Fruit fly (Drosophila melanogaster) whole organism, embryonic: Measurements from ENCODE around the gene CG43339.

Experiments
- Abd-B ChIP-seq: fragments of 200-800 bp; sonication (Bioruptor generic); optimal IDR thresholded peaks from 2 replicates; lab custom pipeline; 2018; ENCODE audit warnings: missing biosample characterization, mild to moderate bottlenecking, missing genetic modification characterization, moderate library complexity
- Antp ChIP-seq: fragments of 200-800 bp; sonication (Bioruptor generic); optimal IDR thresholded peaks from 3 replicates; lab custom pipeline; 2016; ENCODE audit warnings: missing biosample characterization, missing genetic modification characterization
- C15 ChIP-seq: fragments of 200-800 bp; sonication (Bioruptor generic); IDR thresholded peaks from 3 replicates; pipeline ENCODE4 v1.3.6; 2022; ENCODE audit warnings: missing biosample characterization, missing genetic modification characterization
- CG10267 ChIP-seq: fragments of 200-800 bp; sonication (Bioruptor generic); optimal IDR thresholded peaks from 2 replicates; lab custom pipeline; 2018; ENCODE audit warnings: missing biosample characterization, mild to moderate bottlenecking, missing genetic modification characterization, moderate library complexity
- CG10462 ChIP-seq: fragments of 200-800 bp; sonication (Bioruptor generic); optimal IDR thresholded peaks from 2 replicates; lab custom pipeline; 2016; ENCODE audit warnings: missing biosample characterization, missing genetic modification characterization
- CG11398 ChIP-seq: fragments of 200-800 bp; sonication (Bioruptor generic); optimal IDR thresholded peaks from 2 replicates; lab custom pipeline; 2016; ENCODE audit warnings: missing biosample characterization, missing genetic modification characterization
- CG12219 ChIP-seq: fragments of 200-800 bp; sonication (Bioruptor generic); optimal IDR thresholded peaks from 3 replicates; lab custom pipeline; 2018; ENCODE audit warnings: missing biosample characterization, mild to moderate bottlenecking, missing genetic modification characterization
- CG12942 ChIP-seq: fragments of 200-800 bp; sonication (Bioruptor generic); optimal IDR thresholded peaks from 3 replicates; lab custom pipeline; 2016; ENCODE audit warnings: missing biosample characterization, missing genetic modification characterization
- CG14860 ChIP-seq: fragments of 200-800 bp; sonication (Bioruptor generic); IDR thresholded peaks from 3 replicates; pipeline ENCODE4 v1.3.6; 2022; ENCODE audit warnings: missing biosample characterization, missing genetic modification characterization; ENCODE audit not compliant: partially characterized antibody
- CG17328 ChIP-seq: fragments of 200-800 bp; sonication (Bioruptor generic); IDR thresholded peaks from 2 replicates; pipeline ENCODE4 v1.3.6; 2022; ENCODE audit warnings: missing biosample characterization, missing genetic modification characterization
- CG2120 ChIP-seq: fragments of 200-800 bp; sonication (Bioruptor generic); optimal IDR thresholded peaks from 3 replicates; lab custom pipeline; 2016; ENCODE audit warnings: missing biosample characterization, missing genetic modification characterization
- CG2129 ChIP-seq: fragments of 200-800 bp; sonication (Bioruptor generic); IDR thresholded peaks from 2 replicates; pipeline ENCODE4 v1.3.6; 2022; ENCODE audit warnings: missing biosample characterization, missing genetic modification characterization; ENCODE audit not compliant: partially characterized antibody
- CG31441 ChIP-seq: fragments of 200-800 bp; sonication (Bioruptor generic); IDR thresholded peaks from 2 replicates; pipeline ENCODE4 v1.3.6; 2022; ENCODE audit warnings: missing biosample characterization, missing genetic modification characterization
- CG3163 ChIP-seq: fragments of 200-800 bp; sonication (Bioruptor generic); optimal IDR thresholded peaks from 3 replicates; lab custom pipeline; 2016; ENCODE audit warnings: missing biosample characterization, missing genetic modification characterization
- CG32772 ChIP-seq: fragments of 200-800 bp; sonication (Bioruptor generic); IDR thresholded peaks from 2 replicates; pipeline ENCODE4 v1.3.6; 2022; ENCODE audit warnings: missing biosample characterization, missing genetic modification characterization
- CG42726 ChIP-seq: fragments of 200-800 bp; sonication (Bioruptor generic); IDR thresholded peaks from 2 replicates; pipeline ENCODE4 v1.3.6; 2022; ENCODE audit warnings: missing biosample characterization, missing genetic modification characterization; ENCODE audit not compliant: partially characterized antibody
- CG5180 ChIP-seq: fragments of 200-800 bp; sonication (Bioruptor generic); optimal IDR thresholded peaks from 3 replicates; lab custom pipeline; 2017; ENCODE audit warnings: missing biosample characterization, missing genetic modification characterization, mild to moderate bottlenecking, moderate library complexity, missing genetic modification reagents
- CG7745 ChIP-seq: fragments of 200-800 bp; sonication (Bioruptor generic); optimal IDR thresholded peaks from 2 replicates; lab custom pipeline; 2018; ENCODE audit warnings: missing biosample characterization, mild to moderate bottlenecking, missing genetic modification characterization, moderate library complexity
- CG8281 ChIP-seq: fragments of 200-800 bp; sonication (Bioruptor generic); optimal IDR thresholded peaks from 2 replicates; lab custom pipeline; 2018; ENCODE audit warnings: missing biosample characterization, mild to moderate bottlenecking, missing genetic modification characterization, moderate library complexity
- CG8388 ChIP-seq: fragments of 200-800 bp; sonication (Bioruptor generic); optimal IDR thresholded peaks from 2 replicates; lab custom pipeline; 2019; ENCODE audit warnings: missing biosample characterization, mild to moderate bottlenecking, missing genetic modification characterization, moderate library complexity
- CG9727 ChIP-seq: fragments of 200-800 bp; sonication (Bioruptor generic); optimal IDR thresholded peaks from 3 replicates; lab custom pipeline; 2017; ENCODE audit warnings: missing biosample characterization, mild to moderate bottlenecking, missing genetic modification characterization
- CG9797 ChIP-seq: fragments of 200-800 bp; sonication (Bioruptor generic); optimal IDR thresholded peaks from 3 replicates; lab custom pipeline; 2018; ENCODE audit warnings: missing biosample characterization, mild to moderate bottlenecking, missing genetic modification characterization
- CG9932 ChIP-seq: fragments of 200-800 bp; sonication (Bioruptor generic); IDR thresholded peaks from 2 replicates; pipeline ENCODE4 v1.3.6; 2022; ENCODE audit warnings: missing biosample characterization, missing genetic modification characterization
- D19B ChIP-seq: fragments of 200-800 bp; sonication (Bioruptor generic); optimal IDR thresholded peaks from 2 replicates; lab custom pipeline; 2017; ENCODE audit warnings: missing biosample characterization, mild to moderate bottlenecking, missing genetic modification characterization
- H15 ChIP-seq: fragments of 200-800 bp; sonication (Bioruptor generic); IDR thresholded peaks from 3 replicates; pipeline ENCODE4 v1.3.6; 2022; ENCODE audit warnings: missing biosample characterization, missing genetic modification characterization
- Hmx ChIP-seq: fragments of 200-800 bp; sonication (Bioruptor generic); optimal IDR thresholded peaks from 2 replicates; lab custom pipeline; 2016; ENCODE audit warnings: missing biosample characterization, missing genetic modification characterization
- Kr ChIP-seq: fragments of 200-800 bp; sonication (Bioruptor generic); optimal IDR thresholded peaks from 2 replicates; lab custom pipeline; 2017; ENCODE audit warnings: missing biosample characterization, mild to moderate bottlenecking, missing genetic modification characterization
- Lhr ChIP-seq: fragments of 200-800 bp; sonication (Bioruptor generic); optimal IDR thresholded peaks from 3 replicates; lab custom pipeline; 2017; ENCODE audit warnings: mild to moderate bottlenecking, missing biosample characterization, missing genetic modification reagents, missing genetic modification characterization
- Myb ChIP-seq: fragments of 200-800 bp; sonication (Bioruptor generic); optimal IDR thresholded peaks from 2 replicates; lab custom pipeline; 2016; ENCODE audit warnings: missing biosample characterization, missing genetic modification characterization
- Neu2 ChIP-seq: fragments of 200-800 bp; sonication (Bioruptor generic); optimal IDR thresholded peaks from 3 replicates; lab custom pipeline; 2016; ENCODE audit warnings: missing biosample characterization, missing genetic modification characterization, borderline replicate concordance
- Nf-YB ChIP-seq: fragments of 200-800 bp; sonication (Bioruptor generic); optimal IDR thresholded peaks from 3 replicates; lab custom pipeline; 2019; ENCODE audit warnings: missing biosample characterization, mild to moderate bottlenecking, missing genetic modification characterization, moderate library complexity
- Opbp ChIP-seq: fragments of 200-800 bp; sonication (Bioruptor generic); IDR thresholded peaks from 3 replicates; pipeline ENCODE4 v1.3.6; 2022; ENCODE audit warnings: missing biosample characterization, missing genetic modification characterization; ENCODE audit not compliant: partially characterized antibody
- Taf1 ChIP-seq: fragments of 200-800 bp; sonication (Bioruptor generic); IDR thresholded peaks from 2 replicates; pipeline ENCODE4 v1.3.6; 2022; ENCODE audit warnings: missing biosample characterization, missing genetic modification characterization
- Xrp1 ChIP-seq: fragments of 200-800 bp; sonication (Bioruptor generic); IDR thresholded peaks from 2 replicates; pipeline ENCODE4 v1.3.6; 2022; ENCODE audit warnings: missing biosample characterization, missing genetic modification characterization
- ara ChIP-seq: fragments of 200-800 bp; sonication (Bioruptor generic); IDR thresholded peaks from 2 replicates; pipeline ENCODE4 v1.3.6; 2022; ENCODE audit warnings: missing biosample characterization, missing genetic modification characterization
- chm ChIP-seq: fragments of 200-800 bp; sonication (Bioruptor generic); IDR thresholded peaks from 2 replicates; pipeline ENCODE4 v1.3.6; 2022; ENCODE audit warnings: missing biosample characterization, missing genetic modification characterization
- dan ChIP-seq: fragments of 200-800 bp; sonication (Bioruptor generic); IDR thresholded peaks from 2 replicates; pipeline ENCODE4 v1.3.6; 2022; ENCODE audit warnings: missing biosample characterization, missing genetic modification characterization
- eyg ChIP-seq: fragments of 200-800 bp; sonication (Bioruptor generic); optimal IDR thresholded peaks from 3 replicates; lab custom pipeline; 2016; ENCODE audit warnings: missing biosample characterization, missing genetic modification characterization
- fd96Cb ChIP-seq: fragments of 200-800 bp; sonication (Bioruptor generic); optimal IDR thresholded peaks from 2 replicates; lab custom pipeline; 2018; ENCODE audit warnings: missing biosample characterization, mild to moderate bottlenecking, missing genetic modification characterization, moderate library complexity
- gt ChIP-seq: fragments of 200-800 bp; sonication (Bioruptor generic); IDR thresholded peaks from 2 replicates; pipeline ENCODE4 v1.3.6; 2022; ENCODE audit warnings: missing biosample characterization, missing genetic modification characterization
- hbn ChIP-seq: fragments of 200-800 bp; sonication (Bioruptor generic); IDR thresholded peaks from 2 replicates; pipeline ENCODE4 v1.3.6; 2022; ENCODE audit warnings: missing biosample characterization, missing genetic modification characterization; ENCODE audit not compliant: partially characterized antibody
- jigr1 ChIP-seq: fragments of 200-800 bp; sonication (Bioruptor generic); IDR thresholded peaks from 3 replicates; pipeline ENCODE4 v1.3.6; 2022; ENCODE audit warnings: missing biosample characterization, missing genetic modification characterization
- lmd ChIP-seq: fragments of 200-800 bp; sonication (Bioruptor generic); IDR thresholded peaks from 2 replicates; pipeline ENCODE4 v1.3.6; 2022; ENCODE audit warnings: missing biosample characterization, missing genetic modification characterization
- mam ChIP-seq: fragments of 200-800 bp; sonication (Bioruptor generic); optimal IDR thresholded peaks from 3 replicates; lab custom pipeline; 2016; ENCODE audit warnings: missing biosample characterization, missing genetic modification characterization
- onecut ChIP-seq: fragments of 200-800 bp; sonication (Bioruptor generic); IDR thresholded peaks from 2 replicates; pipeline ENCODE4 v1.3.6; 2022; ENCODE audit warnings: missing biosample characterization, missing genetic modification characterization
- otp ChIP-seq: fragments of 200-800 bp; sonication (Bioruptor generic); IDR thresholded peaks from 3 replicates; pipeline ENCODE4, ENCODE4 v1.3.6; 2022; ENCODE audit warnings: missing biosample characterization, missing genetic modification characterization
- pum ChIP-seq: fragments of 200-800 bp; sonication (Bioruptor generic); optimal IDR thresholded peaks from 2 replicates; lab custom pipeline; 2016; ENCODE audit warnings: missing biosample characterization, missing genetic modification characterization
- sens ChIP-seq: fragments of 200-800 bp; sonication (Bioruptor generic); peaks from one replicate; lab custom pipeline; 2016; ENCODE audit warnings: missing biosample characterization, missing genetic modification characterization
- slou ChIP-seq: fragments of 200-800 bp; sonication (Bioruptor generic); optimal IDR thresholded peaks from 3 replicates; lab custom pipeline; 2016; ENCODE audit warnings: missing biosample characterization, missing genetic modification characterization
- zfh2 ChIP-seq: fragments of 200-800 bp; sonication (Bioruptor generic); optimal IDR thresholded peaks from 2 replicates; lab custom pipeline; 2016; ENCODE audit warnings: missing biosample characterization, missing genetic modification characterization

The CG43339 gene

dm6 chr2L:18689376-18689775, 16.3 kb upstream of the CG43339 start, which contains the start of gene CG10336 (continued):
- peak; percentile 18 for TF ChIP-seq CG2120
- no peak for TF ChIP-seq CG17328 (GFP tag; lab: Robert Waterston, UW)
- no peak for TF ChIP-seq slou (GFP tag; lab: Kevin White, UChicago)
- no peak for TF ChIP-seq CG10462 (GFP tag; lab: Kevin White, UChicago)
- no peak for TF ChIP-seq eyg (GFP tag; lab: Kevin White, UChicago)
- TF ChIP-seq pum (GFP tag; lab: Kevin White, UChicago), result no peak
- no peak for TF ChIP-seq CG31441
- TF ChIP-seq H15 (GFP tag; lab: Robert Waterston, UW), result no peak
- TF ChIP-seq Xrp1 (GFP tag; lab: Robert Waterston, UW), result no peak
- TF ChIP-seq Neu2 (GFP tag; lab: Kevin White, UChicago), result no peak
- no peak for TF ChIP-seq Kr (GFP tag; lab: Kevin White, UChicago)
- TF ChIP-seq ara, result no peak
- TF ChIP-seq Antp (GFP tag; lab: Kevin White, UChicago), result no peak
- no peak for TF ChIP-seq CG9797 (GFP tag; lab: Kevin White, UChicago)
- no peak for TF ChIP-seq Myb (GFP tag; lab: Kevin White, UChicago)
- no peak for TF ChIP-seq dan (GFP tag; lab: Robert Waterston, UW)
- no peak for TF ChIP-seq CG5180
- TF ChIP-seq CG8281 (tag; lab: Kevin White, UChicago), result no peak
- no peak for TF ChIP-seq mam (GFP tag; lab: Kevin White, UChicago)

- TF ChIP-seq CG12219 (GFP tag; lab: Kevin White, UChicago), result no peak
- TF ChIP-seq CG12942, result no peak
- peak; percentile 94 for TF ChIP-seq hbn (GFP tag; lab: Robert Waterston, UW)
- TF ChIP-seq CG7745, result no peak
- TF ChIP-seq Hmx, result no peak
- no peak for TF ChIP-seq Nf-YB (GFP tag; lab: Kevin White, UChicago)
- no peak for TF ChIP-seq CG8388 (GFP tag; lab: Kevin White, UChicago)
- TF ChIP-seq CG10267, result no peak
- no peak for TF ChIP-seq chm (GFP tag; lab: Robert Waterston, UW)
- peak; percentile 55 for TF ChIP-seq zfh2 (GFP tag; lab: Kevin White, UChicago)
- 0 out of 3 replicates have a peak, but pooled peaks have one; percentile 28 for TF ChIP-seq otp
- TF ChIP-seq jigr1 (GFP tag; lab: Robert Waterston, UW), result no peak
- peak; percentile 80 for TF ChIP-seq CG2129 (GFP tag; lab: Robert Waterston, UW)
- TF ChIP-seq CG9727 (GFP tag; lab: Kevin White, UChicago), result peak; percentile 26
- peak; percentile 96 for TF ChIP-seq Opbp (GFP tag; lab: Robert Waterston, UW)
- no peak for TF ChIP-seq Abd-B (GFP tag; lab: Kevin White, UChicago)
- TF ChIP-seq C15 (GFP tag; lab: Robert Waterston, UW), result no peak
- no peak for TF ChIP-seq D19B (GFP tag; lab: Kevin White, UChicago)
- no peak for TF ChIP-seq CG11398 (GFP tag; lab: Kevin White, UChicago)
- peak; percentile 34 for TF ChIP-seq sens (GFP tag; lab: Kevin White, UChicago)
- peak; percentile 99 for TF ChIP-seq CG42726 (GFP tag; lab: Robert Waterston, UW)
- TF ChIP-seq CG14860 (GFP tag; lab: Robert Waterston, UW), result peak; percentile 95
- TF ChIP-seq CG3163 (GFP tag; lab: Kevin White, UChicago), result peak; percentile 42
- peak; percentile 52 for TF ChIP-seq Lhr (GFP tag; lab: Kevin White, UChicago)
- TF ChIP-seq gt (GFP tag; lab: Robert Waterston, UW), result no peak
- TF ChIP-seq lmd (GFP tag; lab: Robert Waterston, UW), result peak; percentile 41; the same call in 1 of the 2 replicates
- peak; percentile 9; the same call in 1 of the 2 replicates for TF ChIP-seq CG32772
- TF ChIP-seq onecut, result peak; percentile 44; the same call in 1 of the 2 replicates
- TF ChIP-seq fd96Cb (tag; lab: Kevin White, UChicago), result no peak
- TF ChIP-seq Taf1 (GFP tag; lab: Robert Waterston, UW), result no peak
- TF ChIP-seq CG9932, result peak; percentile 91
Observed at dm6 chr2L:18688646-18689296, 15.7 kb upstream of the CG43339 start, which contains the start of gene msl-1. TSS of gene msl-1 (minus strand) at chr2L:18688800.
